Fruit fly (Drosophila melanogaster) whole organism, adult: ENCODE results near the gene CG10098.

Experiments used
- CG11617 ChIP-seq: fragments of 200-800 bp; sonication (Bioruptor generic); optimal IDR thresholded peaks from 2 replicates; lab custom pipeline; 2017; ENCODE audit warnings: mild to moderate bottlenecking, missing biosample characterization, missing genetic modification reagents, missing genetic modification characterization
- CG33017 ChIP-seq: fragments of 200-800 bp; sonication (Bioruptor generic); optimal IDR thresholded peaks from 2 replicates; lab custom pipeline; 2018; ENCODE audit warnings: missing biosample characterization, mild to moderate bottlenecking, missing genetic modification characterization, moderate library complexity
- CG5204 ChIP-seq: fragments of 200-800 bp; sonication (Bioruptor generic); optimal IDR thresholded peaks from 2 replicates; lab custom pipeline; 2016; ENCODE audit warnings: missing biosample characterization, missing genetic modification characterization
- CG7045 ChIP-seq: fragments of 200-800 bp; sonication (Bioruptor generic); optimal IDR thresholded peaks from 2 replicates; lab custom pipeline; 2017; ENCODE audit warnings: missing biosample characterization, mild to moderate bottlenecking, missing genetic modification characterization
- CG7101 ChIP-seq: fragments of 200-800 bp; sonication (Bioruptor generic); optimal IDR thresholded peaks from 2 replicates; lab custom pipeline; 2018; ENCODE audit warnings: missing biosample characterization, mild to moderate bottlenecking, missing genetic modification characterization, moderate library complexity
- Clk ChIP-seq: fragments of 200-800 bp; sonication (Bioruptor generic); optimal IDR thresholded peaks from 2 replicates; lab custom pipeline; 2017; ENCODE audit warnings: missing biosample characterization, missing genetic modification characterization
- Crg-1 ChIP-seq: fragments of 200-800 bp; sonication (Bioruptor generic); optimal IDR thresholded peaks from 2 replicates; lab custom pipeline; 2016; ENCODE audit warnings: missing biosample characterization, missing genetic modification characterization
- Hr96 ChIP-seq: fragments of 200-800 bp; sonication (Bioruptor generic); optimal IDR thresholded peaks from 2 replicates; lab custom pipeline; 2016; ENCODE audit warnings: missing biosample characterization, missing genetic modification characterization
- Mnt ChIP-seq: fragments of 200-800 bp; sonication (Bioruptor generic); optimal IDR thresholded peaks from 2 replicates; lab custom pipeline; 2016; ENCODE audit warnings: missing biosample characterization, mild to moderate bottlenecking, missing genetic modification characterization
- cnc ChIP-seq, 2 experiments: fragments of >200 bp; optimal IDR thresholded peaks; 2 replicates each; lab custom pipeline; 2017
- kay ChIP-seq: fragments of 200-800 bp; sonication (Bioruptor generic); peaks from one replicate; lab custom pipeline; 2016; ENCODE audit warnings: missing biosample characterization, missing genetic modification characterization, borderline replicate concordance
- ovo ChIP-seq: fragments of 200-800 bp; sonication (Bioruptor generic); optimal IDR thresholded peaks from 2 replicates; lab custom pipeline; 2016; ENCODE audit warnings: missing biosample characterization, missing genetic modification characterization
- tj ChIP-seq: fragments of 200-800 bp; sonication (Bioruptor generic); optimal IDR thresholded peaks from 3 replicates; lab custom pipeline; 2017; ENCODE audit warnings: missing biosample characterization, mild to moderate bottlenecking, missing genetic modification characterization, moderate library complexity

DNA sequence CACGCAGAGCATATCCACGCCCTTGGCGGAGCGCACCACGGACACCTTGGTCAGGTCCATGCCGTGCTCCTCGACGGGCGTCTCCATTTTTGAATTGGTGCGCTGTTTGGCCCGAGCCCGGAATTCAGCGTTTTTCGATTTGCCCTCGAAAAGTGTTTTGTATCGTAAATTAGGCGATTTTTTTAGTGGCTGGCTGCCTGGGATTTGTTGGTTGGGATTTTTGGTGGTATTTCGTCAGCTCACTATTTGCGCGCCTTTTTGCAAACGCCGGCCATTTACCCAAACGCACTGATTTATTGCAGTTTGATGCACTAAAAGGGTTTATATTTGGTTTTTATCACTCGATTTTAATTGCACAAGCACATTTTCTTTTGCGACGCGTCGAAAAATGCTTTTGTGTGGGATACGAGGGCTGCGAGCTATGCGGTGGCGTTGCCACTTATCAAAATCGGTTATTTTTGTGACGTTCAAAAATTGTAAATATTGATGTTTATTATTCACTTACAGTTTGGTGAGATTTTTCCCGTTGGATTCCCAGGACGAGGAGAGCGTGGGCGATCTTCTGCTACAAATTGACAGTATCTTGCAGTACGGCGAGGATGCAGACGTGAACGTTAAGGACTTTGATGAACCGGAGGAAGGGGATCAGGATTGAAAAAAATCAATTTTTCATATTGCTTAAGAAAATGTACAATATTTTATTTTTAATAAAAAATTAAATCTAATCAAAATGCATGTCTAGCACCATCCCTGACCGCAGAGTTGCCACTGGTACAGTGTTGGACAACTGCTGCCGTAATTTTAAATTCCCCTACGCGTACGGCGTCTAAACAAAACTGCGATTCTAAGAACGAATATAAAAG is 26.4 kb downstream of the CG10098 start, which contains the start of the genes gfzf and Sas-4:
- TF ChIP-seq Clk (no peak), kay (GFP tag; lab: Kevin White, UChicago) (no peak), CG11617 (GFP tag; lab: Kevin White, UChicago) (peak; percentile 77), CG33017 (tag; lab: Kevin White, UChicago) (peak; percentile 22), ovo (peak; percentile 62), Mnt (GFP tag; lab: Kevin White, UChicago) (peak; percentile 38), CG7045 (GFP tag; lab: Kevin White, UChicago) (peak; percentile 64), CG5204 (GFP tag; lab: Kevin White, UChicago) (peak; percentile 77), Hr96 (GFP tag; lab: Kevin White, UChicago) (peak; percentile 71), cnc (optimal IDR thresholded peaks at IDR 0.05; lab: Kevin White, UChicago) (no peak), Crg-1 (GFP tag; lab: Kevin White, UChicago) (peak; percentile 10), CG7101 (tag; lab: Kevin White, UChicago) (peak; percentile 46), tj (GFP tag; lab: Kevin White, UChicago) (peak; percentile 55)
